Fruit fly (Drosophila melanogaster) whole organism, prepupa: ENCODE data around the gene CG14294.

ENCODE experiments used
- Blimp-1 ChIP-seq: fragments of 200-800 bp; sonication (Bioruptor generic); optimal IDR thresholded peaks from 3 replicates; lab custom pipeline; 2017; ENCODE audit warnings: missing biosample characterization, missing genetic modification characterization, mild to moderate bottlenecking, moderate library complexity, missing genetic modification reagents
- CG10631 ChIP-seq: fragments of 200-800 bp; sonication (Bioruptor generic); optimal IDR thresholded peaks from 2 replicates; lab custom pipeline; 2016; ENCODE audit warnings: missing biosample characterization, missing genetic modification characterization
- CG10669 ChIP-seq: fragments of 200-800 bp; sonication (Bioruptor generic); optimal IDR thresholded peaks from 3 replicates; lab custom pipeline; 2018; ENCODE audit warnings: missing biosample characterization, mild to moderate bottlenecking, missing genetic modification characterization, moderate library complexity
- CG11294 ChIP-seq: fragments of 200-800 bp; sonication (Bioruptor generic); IDR thresholded peaks from 2 replicates; pipeline ENCODE4 v1.3.6; 2022; ENCODE audit warnings: missing biosample characterization, missing genetic modification characterization
- CG11762 ChIP-seq: fragments of 200-800 bp; sonication (Bioruptor generic); optimal IDR thresholded peaks from 3 replicates; lab custom pipeline; 2016; ENCODE audit warnings: missing biosample characterization, missing genetic modification characterization; ENCODE audit not compliant: insufficient read depth
- CG11902 ChIP-seq: fragments of 200-800 bp; sonication (Bioruptor generic); optimal IDR thresholded peaks from 3 replicates; lab custom pipeline; 2016; ENCODE audit warnings: missing biosample characterization, missing genetic modification characterization
- CG15336 ChIP-seq: fragments of 200-800 bp; sonication (Bioruptor generic); IDR thresholded peaks from 2 replicates; pipeline ENCODE4 v1.3.6; 2022; ENCODE audit warnings: missing biosample characterization, missing genetic modification characterization
- CG1621 ChIP-seq: fragments of 200-800 bp; sonication (Bioruptor generic); optimal IDR thresholded peaks from 3 replicates; lab custom pipeline; 2018; ENCODE audit warnings: missing biosample characterization, mild to moderate bottlenecking, missing genetic modification characterization
- CG16779 ChIP-seq: fragments of 200-800 bp; sonication (Bioruptor generic); optimal IDR thresholded peaks from 3 replicates; lab custom pipeline; 2017; ENCODE audit warnings: missing biosample characterization, mild to moderate bottlenecking, missing genetic modification characterization
- CG3032 ChIP-seq: fragments of 200-800 bp; optimal IDR thresholded peaks from 2 replicates; lab custom pipeline; 2019; ENCODE audit warnings: missing biosample characterization, mild to moderate bottlenecking, missing genetic modification characterization, moderate library complexity
- CG32006 ChIP-seq: fragments of 200-800 bp; sonication (Bioruptor generic); optimal IDR thresholded peaks from 3 replicates; lab custom pipeline; 2017; ENCODE audit warnings: missing biosample characterization, mild to moderate bottlenecking, missing genetic modification characterization
- CG34406 ChIP-seq: fragments of 200-800 bp; sonication (Bioruptor generic); optimal IDR thresholded peaks from 3 replicates; lab custom pipeline; 2016; ENCODE audit warnings: missing biosample characterization, missing genetic modification characterization
- CG3919 ChIP-seq: fragments of 200-800 bp; sonication (Bioruptor generic); optimal IDR thresholded peaks from 3 replicates; lab custom pipeline; 2016; ENCODE audit warnings: missing biosample characterization, missing genetic modification characterization
- CG4318 ChIP-seq: fragments of 200-800 bp; sonication (Bioruptor generic); optimal IDR thresholded peaks from 3 replicates; lab custom pipeline; 2017; ENCODE audit warnings: missing biosample characterization, mild to moderate bottlenecking, missing genetic modification characterization
- CG6163 ChIP-seq: fragments of 200-800 bp; sonication (Bioruptor generic); IDR thresholded peaks from 3 replicates; pipeline ENCODE4 v1.3.6; 2022; ENCODE audit warnings: missing biosample characterization, missing genetic modification characterization
- CG6276 ChIP-seq: fragments of 200-800 bp; sonication (Bioruptor generic); optimal IDR thresholded peaks from 2 replicates; lab custom pipeline; 2017; ENCODE audit warnings: missing biosample characterization, mild to moderate bottlenecking, missing genetic modification characterization
- CG6792 ChIP-seq: fragments of 200-800 bp; sonication (Bioruptor generic); optimal IDR thresholded peaks from 3 replicates; lab custom pipeline; 2016; ENCODE audit warnings: missing biosample characterization, missing genetic modification characterization
- CG6808 ChIP-seq: fragments of 200-800 bp; sonication (Bioruptor generic); optimal IDR thresholded peaks from 3 replicates; lab custom pipeline; 2017; ENCODE audit warnings: missing biosample characterization, missing genetic modification characterization, mild to moderate bottlenecking, moderate library complexity, missing genetic modification reagents
- CG6854 ChIP-seq: fragments of 200-800 bp; sonication (Bioruptor generic); optimal IDR thresholded peaks from 2 replicates; lab custom pipeline; 2017; ENCODE audit warnings: missing biosample characterization, mild to moderate bottlenecking, missing genetic modification characterization
- CG7368 ChIP-seq: fragments of 200-800 bp; sonication (Bioruptor generic); optimal IDR thresholded peaks from 3 replicates; lab custom pipeline; 2016; ENCODE audit warnings: missing biosample characterization, missing genetic modification characterization
- CG8632 ChIP-seq: fragments of 200-800 bp; sonication (Bioruptor generic); optimal IDR thresholded peaks from 3 replicates; lab custom pipeline; 2016; ENCODE audit warnings: missing biosample characterization, missing genetic modification characterization
- Eip75B ChIP-seq: fragments of 200-800 bp; sonication (Bioruptor generic); optimal IDR thresholded peaks from 3 replicates; lab custom pipeline; 2016; ENCODE audit warnings: missing biosample characterization, missing genetic modification characterization
- Eip78C ChIP-seq: fragments of 200-800 bp; sonication (Bioruptor generic); peaks from one replicate; lab custom pipeline; 2016; ENCODE audit warnings: missing biosample characterization, missing genetic modification characterization
- Eip93F ChIP-seq: fragments of 200-800 bp; sonication (Bioruptor generic); optimal IDR thresholded peaks from 2 replicates; lab custom pipeline; 2016; ENCODE audit warnings: missing biosample characterization, mild to moderate bottlenecking, missing genetic modification characterization
- Ets21C ChIP-seq: fragments of 200-800 bp; sonication (Bioruptor generic); optimal IDR thresholded peaks from 3 replicates; lab custom pipeline; 2016; ENCODE audit warnings: missing biosample characterization, missing genetic modification characterization
- Ets96B ChIP-seq: fragments of 200-800 bp; optimal IDR thresholded peaks from 2 replicates; lab custom pipeline; 2019; ENCODE audit warnings: missing biosample characterization, mild to moderate bottlenecking, missing genetic modification characterization, moderate library complexity
- Gug ChIP-seq: fragments of 200-800 bp; sonication (Bioruptor generic); IDR thresholded peaks from 2 replicates; pipeline ENCODE4 v1.3.6; 2022; ENCODE audit warnings: missing biosample characterization, missing genetic modification characterization
- Hr38 ChIP-seq: sonication (Bioruptor generic); optimal IDR thresholded peaks from 2 replicates; lab custom pipeline; 2016; ENCODE audit warnings: missing biosample characterization, missing genetic modification characterization
- Hr39 ChIP-seq: fragments of 200-800 bp; sonication (Bioruptor generic); optimal IDR thresholded peaks from 2 replicates; lab custom pipeline; 2016; ENCODE audit warnings: missing biosample characterization, missing genetic modification characterization
- Lpt ChIP-seq: fragments of 200-800 bp; sonication (Bioruptor generic); optimal IDR thresholded peaks from 3 replicates; lab custom pipeline; 2016; ENCODE audit warnings: missing biosample characterization, missing genetic modification characterization
- Met ChIP-seq: fragments of 200-800 bp; sonication (Bioruptor generic); optimal IDR thresholded peaks from 3 replicates; lab custom pipeline; 2016; ENCODE audit warnings: missing biosample characterization, missing genetic modification characterization
- OdsH ChIP-seq: fragments of 200-800 bp; sonication (Bioruptor generic); optimal IDR thresholded peaks from 3 replicates; lab custom pipeline; 2016; ENCODE audit warnings: missing biosample characterization, missing genetic modification characterization
- Smox ChIP-seq: fragments of 200-800 bp; sonication (Bioruptor generic); optimal IDR thresholded peaks from 3 replicates; lab custom pipeline; 2016; ENCODE audit warnings: missing biosample characterization, missing genetic modification characterization
- Sox102F ChIP-seq: fragments of 200-800 bp; sonication (Bioruptor generic); optimal IDR thresholded peaks from 2 replicates; lab custom pipeline; 2016; ENCODE audit warnings: missing biosample characterization, mild to moderate bottlenecking, missing genetic modification characterization
- Sox14 ChIP-seq: fragments of 200-800 bp; sonication (Bioruptor generic); optimal IDR thresholded peaks from 3 replicates; lab custom pipeline; 2016; ENCODE audit warnings: missing biosample characterization, missing genetic modification characterization
- Sox15 ChIP-seq: fragments of 200-800 bp; sonication (Bioruptor generic); optimal IDR thresholded peaks from 3 replicates; lab custom pipeline; 2016; ENCODE audit warnings: missing biosample characterization, missing genetic modification characterization
- achi ChIP-seq: fragments of 200-800 bp; sonication (Bioruptor generic); optimal IDR thresholded peaks from 3 replicates; lab custom pipeline; 2016; ENCODE audit warnings: missing biosample characterization, missing genetic modification characterization
- acj6 ChIP-seq: fragments of 200-800 bp; sonication (Bioruptor generic); optimal IDR thresholded peaks from 3 replicates; lab custom pipeline; 2016; ENCODE audit warnings: missing biosample characterization, missing genetic modification characterization
- cyc ChIP-seq: fragments of 200-800 bp; sonication (Bioruptor generic); optimal IDR thresholded peaks from 3 replicates; lab custom pipeline; 2016; ENCODE audit warnings: missing biosample characterization, missing genetic modification characterization
- dac ChIP-seq: fragments of 200-800 bp; sonication (Bioruptor generic); optimal IDR thresholded peaks from 2 replicates; lab custom pipeline; 2017; ENCODE audit warnings: missing biosample characterization, mild to moderate bottlenecking, missing genetic modification characterization
- dsx ChIP-seq: fragments of 200-800 bp; optimal IDR thresholded peaks from 3 replicates; lab custom pipeline; 2019; ENCODE audit warnings: missing biosample characterization, mild to moderate bottlenecking, missing genetic modification characterization, moderate library complexity; ENCODE audit not compliant: poor library complexity, severe bottlenecking
- eg ChIP-seq: fragments of 200-800 bp; sonication (Bioruptor generic); IDR thresholded peaks from 3 replicates; pipeline ENCODE4 v1.3.6; 2022; ENCODE audit warnings: missing biosample characterization, missing genetic modification characterization
- esn ChIP-seq: fragments of 200-800 bp; sonication (Bioruptor generic); optimal IDR thresholded peaks from 2 replicates; lab custom pipeline; 2016; ENCODE audit warnings: missing biosample characterization, mild to moderate bottlenecking, missing genetic modification characterization, moderate library complexity
- fd59A ChIP-seq: fragments of 200-800 bp; sonication (Bioruptor generic); optimal IDR thresholded peaks from 2 replicates; lab custom pipeline; 2017; ENCODE audit warnings: missing biosample characterization, mild to moderate bottlenecking, missing genetic modification characterization, missing genetic modification reagents
- fd85E ChIP-seq: fragments of 200-800 bp; sonication (Bioruptor generic); optimal IDR thresholded peaks from 3 replicates; lab custom pipeline; 2016; ENCODE audit warnings: missing biosample characterization, missing genetic modification characterization
- fkh ChIP-seq: fragments of 200-800 bp; sonication (Bioruptor generic); optimal IDR thresholded peaks from 3 replicates; lab custom pipeline; 2017; ENCODE audit warnings: missing biosample characterization, mild to moderate bottlenecking, missing genetic modification characterization, moderate library complexity
- pdm3 ChIP-seq: fragments of 200-800 bp; sonication (Bioruptor generic); optimal IDR thresholded peaks from 3 replicates; lab custom pipeline; 2016; ENCODE audit warnings: missing biosample characterization, missing genetic modification characterization
- spab ChIP-seq: fragments of 200-800 bp; sonication (Bioruptor generic); optimal IDR thresholded peaks from 2 replicates; lab custom pipeline; 2017; ENCODE audit warnings: missing biosample characterization, mild to moderate bottlenecking, missing genetic modification characterization, missing genetic modification reagents
- ss ChIP-seq, 2 experiments: fragments of 200-800 bp; sonication (Bioruptor generic); optimal IDR thresholded peaks; 2 replicates in 1 of 2; 3 replicates in 1 of 2; lab custom pipeline; 2017 to 2018; ENCODE audit warnings: mild to moderate bottlenecking in 2 of 2, missing biosample characterization in 2 of 2, missing genetic modification characterization in 2 of 2, moderate library complexity in 1 of 2
- svp ChIP-seq: fragments of 200-800 bp; sonication (Bioruptor generic); peaks from one replicate; lab custom pipeline; 2016; ENCODE audit warnings: missing biosample characterization, missing genetic modification characterization
- topi ChIP-seq: fragments of 200-800 bp; sonication (Bioruptor generic); optimal IDR thresholded peaks from 3 replicates; lab custom pipeline; 2016; ENCODE audit warnings: missing biosample characterization, missing genetic modification characterization

Gene CG14294

dm6 chr3R:18928918-18929705 is 27.0 kb upstream of the CG14294 start, which contains the start of gene CG42613:
Gene CG42613, plus strand, starts transcription at chr3R:18929196.
- no peak for TF ChIP-seq Smox (GFP tag; lab: Kevin White, UChicago)
- TF ChIP-seq CG3919, result peak; percentile 72
- peak; percentile 43 for TF ChIP-seq CG7368 (GFP tag; lab: Kevin White, UChicago)
- TF ChIP-seq CG3032 (tag; lab: Kevin White, UChicago), result no peak
- peak; percentile 42 for TF ChIP-seq Blimp-1 (GFP tag; lab: Kevin White, UChicago)
- no peak for TF ChIP-seq svp (GFP tag; lab: Kevin White, UChicago)
- TF ChIP-seq CG11762, result peak; percentile 18
- peak; percentile 14 for TF ChIP-seq CG8632 (GFP tag; lab: Kevin White, UChicago)
- peak; percentile 60 for TF ChIP-seq Met (GFP tag; lab: Kevin White, UChicago)
- no peak for TF ChIP-seq spab (GFP tag; lab: Kevin White, UChicago)
- peak; percentile 46 for TF ChIP-seq acj6
- TF ChIP-seq CG10669 (GFP tag; lab: Kevin White, UChicago), result peak; percentile 31
- peak; percentile 25 for TF ChIP-seq dac
- TF ChIP-seq Sox15, result no peak
- TF ChIP-seq esn, result peak; percentile 61
- TF ChIP-seq dsx, result no peak
- peak; percentile 2 for TF ChIP-seq fd85E (GFP tag; lab: Kevin White, UChicago)
- TF ChIP-seq Ets21C (GFP tag; lab: Kevin White, UChicago), result no peak
- peak; percentile 2 for TF ChIP-seq Lpt
- no peak for TF ChIP-seq Sox14 (GFP tag; lab: Kevin White, UChicago)
- TF ChIP-seq CG6276 (GFP tag; lab: Kevin White, UChicago), result peak; percentile 5
- TF ChIP-seq OdsH (GFP tag; lab: Kevin White, UChicago), result peak; percentile 40
- no peak for TF ChIP-seq CG11294 (GFP tag; lab: Robert Waterston, UW)
- no peak for TF ChIP-seq Ets96B (tag; lab: Kevin White, UChicago)
- TF ChIP-seq Eip78C (GFP tag; lab: Kevin White, UChicago), result peak; percentile 42
- no peak for TF ChIP-seq ss (GFP tag; optimal IDR thresholded peaks at IDR 0.05; lab: Kevin White, UChicago)
- TF ChIP-seq CG6854 (GFP tag; lab: Kevin White, UChicago), result peak; percentile 42
- TF ChIP-seq CG32006, result peak; percentile 12
- peak; percentile 40 for TF ChIP-seq Hr39 (GFP tag; lab: Kevin White, UChicago)
- peak; percentile 30 for TF ChIP-seq CG6808 (GFP tag; lab: Kevin White, UChicago)
- TF ChIP-seq CG6792 (GFP tag; lab: Kevin White, UChicago), result peak; percentile 15
- peak; percentile 50 for TF ChIP-seq CG1621 (tag; lab: Kevin White, UChicago)
- peak; percentile 28 for TF ChIP-seq CG10631 (GFP tag; lab: Kevin White, UChicago)
- TF ChIP-seq CG16779, result peak; percentile 36
- no peak for TF ChIP-seq Hr38
- TF ChIP-seq eg (GFP tag; lab: Robert Waterston, UW), result 0 out of 3 replicates have a peak, but pooled peaks have one; percentile 40
- TF ChIP-seq CG15336 (GFP tag; lab: Robert Waterston, UW), result no peak
- TF ChIP-seq fd59A (GFP tag; lab: Kevin White, UChicago), result no peak
- peak; percentile 44 for TF ChIP-seq topi (GFP tag; lab: Kevin White, UChicago)
- peak; percentile 42 for TF ChIP-seq Sox102F
- peak; percentile 42 for TF ChIP-seq CG34406 (GFP tag; lab: Kevin White, UChicago)
- no peak for TF ChIP-seq fkh (GFP tag; lab: Kevin White, UChicago)
- peak; percentile 65 for TF ChIP-seq pdm3 (GFP tag; lab: Kevin White, UChicago)
- TF ChIP-seq CG11902, result no peak
- no peak for TF ChIP-seq CG4318 (GFP tag; lab: Kevin White, UChicago)
- peak; percentile 52 for TF ChIP-seq Eip75B (GFP tag; lab: Kevin White, UChicago)
- TF ChIP-seq cyc, result peak; percentile 65
- no peak for TF ChIP-seq Gug (GFP tag; lab: Robert Waterston, UW)
- TF ChIP-seq achi (GFP tag; lab: Kevin White, UChicago), result peak; percentile 59
- TF ChIP-seq CG6163 (GFP tag; lab: Robert Waterston, UW), result peak; percentile 77
- no peak for TF ChIP-seq Eip93F (GFP tag; lab: Kevin White, UChicago)
